Worm (Caenorhabditis elegans) whole organism, L1 larva: ENCODE measurements around the gene atz-1.

Source experiments
- C04F5.9 ChIP-seq: sonication (generic microtip); optimal IDR thresholded peaks from 2 replicates; lab custom pipeline; 2016; ENCODE audit warnings: missing genetic modification characterization, missing compliant biosample characterization
- C16A3.4 ChIP-seq: fragments of 150-350 bp; optimal IDR thresholded peaks from 2 replicates; lab custom pipeline; 2014; ENCODE audit warnings: missing biosample characterization, missing genetic modification characterization
- F16B12.6 ChIP-seq: fragments of 150-350 bp; optimal IDR thresholded peaks from 2 replicates; lab custom pipeline; 2014; ENCODE audit warnings: missing biosample characterization, missing genetic modification characterization
- aha-1 ChIP-seq: fragments of 150-350 bp; optimal IDR thresholded peaks from 2 replicates; lab custom pipeline; 2014; ENCODE audit warnings: missing biosample characterization, missing genetic modification characterization
- alr-1 ChIP-seq: fragments of 200-800 bp; sonication (Bioruptor generic); optimal IDR thresholded peaks from 2 replicates; lab custom pipeline; 2018; ENCODE audit warnings: borderline replicate concordance, mild to moderate bottlenecking, missing genetic modification characterization, missing compliant biosample characterization
- ama-1 ChIP-seq: fragments of 150-350 bp; optimal IDR thresholded peaks from 2 replicates; lab custom pipeline; 2014
- blmp-1 ChIP-seq: fragments of 150-350 bp; optimal IDR thresholded peaks from 2 replicates; lab custom pipeline; 2014; ENCODE audit warnings: missing biosample characterization, missing genetic modification characterization
- ceh-8 ChIP-seq: fragments of 200-800 bp; sonication (Bioruptor generic); optimal IDR thresholded peaks from 2 replicates; lab custom pipeline; 2018; ENCODE audit warnings: mild to moderate bottlenecking, missing genetic modification characterization, moderate library complexity, missing compliant biosample characterization
- ces-1 ChIP-seq: fragments of 150-350 bp; optimal IDR thresholded peaks from 2 replicates; lab custom pipeline; 2014; ENCODE audit warnings: missing biosample characterization, missing genetic modification reagents, missing genetic modification characterization
- dpl-1 ChIP-seq, 3 experiments: fragments of 150-350 bp in 2 of 3; sonication (generic microtip) in 1 of 3; optimal IDR thresholded peaks; 2 replicates each; lab custom pipeline; 2014 to 2017; ENCODE audit warnings: missing biosample characterization in 3 of 3, missing genetic modification characterization in 3 of 3, missing genetic modification reagents in 3 of 3
- efl-1 ChIP-seq, 4 experiments: fragments of 150-350 bp; optimal IDR thresholded peaks in 3 of 4; peaks in 1 of 4; 1 replicate in 1 of 4; 2 replicates in 3 of 4; lab custom pipeline; 2014; ENCODE audit warnings: missing biosample characterization in 2 of 4, missing genetic modification characterization in 2 of 4, missing genetic modification reagents in 2 of 4
- egl-27 ChIP-seq, 2 experiments: fragments of 150-350 bp in 1 of 2; sonication (generic microtip); optimal IDR thresholded peaks; 3 replicates each; lab custom pipeline; 2017 to 2018; ENCODE audit warnings: missing biosample characterization in 2 of 2, missing genetic modification characterization in 2 of 2, missing genetic modification reagents in 2 of 2
- elt-3 ChIP-seq, 6 experiments: fragments of 150-350 bp in 1 of 6; sonication (generic microtip); optimal IDR thresholded peaks; 2 replicates each; lab custom pipeline; 2017 to 2018; ENCODE audit warnings: missing biosample characterization in 6 of 6, missing genetic modification characterization in 6 of 6, inconsistent platforms in 1 of 6
- fkh-4 ChIP-seq: sonication (generic microtip); optimal IDR thresholded peaks from 2 replicates; lab custom pipeline; 2016; ENCODE audit warnings: missing compliant biosample characterization, missing genetic modification characterization, borderline replicate concordance
- hlh-17 ChIP-seq: fragments of 200-800 bp; sonication (Bioruptor generic); optimal IDR thresholded peaks from 2 replicates; lab custom pipeline; 2018; ENCODE audit warnings: missing genetic modification characterization, mild to moderate bottlenecking, missing compliant biosample characterization, moderate library complexity, borderline replicate concordance
- hlh-4 ChIP-seq: sonication (generic microtip); optimal IDR thresholded peaks from 2 replicates; lab custom pipeline; 2016; ENCODE audit warnings: mild to moderate bottlenecking, missing genetic modification characterization, missing compliant biosample characterization
- hpl-2 ChIP-seq: fragments of 150-350 bp; optimal IDR thresholded peaks from 2 replicates; lab custom pipeline; 2014; ENCODE audit warnings: missing biosample characterization, missing genetic modification reagents, missing genetic modification characterization
- lin-13 ChIP-seq: fragments of 150-350 bp; optimal IDR thresholded peaks from 2 replicates; lab custom pipeline; 2014; ENCODE audit warnings: missing biosample characterization, missing genetic modification reagents, missing genetic modification characterization
- lin-14 ChIP-seq: fragments of 200-800 bp; sonication (Bioruptor generic); optimal IDR thresholded peaks from 2 replicates; lab custom pipeline; 2018; ENCODE audit warnings: mild to moderate bottlenecking, missing genetic modification characterization, moderate library complexity, missing compliant biosample characterization
- lin-35 ChIP-seq, 2 experiments: fragments of 150-350 bp; optimal IDR thresholded peaks; 2 replicates each; lab custom pipeline; 2014; ENCODE audit warnings: missing biosample characterization in 2 of 2, missing genetic modification characterization in 2 of 2, missing genetic modification reagents in 2 of 2
- lir-3 ChIP-seq: sonication (generic microtip); optimal IDR thresholded peaks from 2 replicates; lab custom pipeline; 2016; ENCODE audit warnings: mild to moderate bottlenecking, missing genetic modification characterization, moderate library complexity, missing compliant biosample characterization; ENCODE audit not compliant: poor library complexity
- lsy-2 ChIP-seq, 2 experiments: fragments of 150-350 bp; optimal IDR thresholded peaks; 2 replicates each; lab custom pipeline; 2014; ENCODE audit warnings: missing biosample characterization in 2 of 2, missing genetic modification characterization in 2 of 2
- mep-1 ChIP-seq: fragments of 150-350 bp; optimal IDR thresholded peaks from 2 replicates; lab custom pipeline; 2014; ENCODE audit warnings: missing biosample characterization, missing genetic modification characterization
- nhr-12 ChIP-seq: sonication (generic microtip); optimal IDR thresholded peaks from 2 replicates; lab custom pipeline; 2017; ENCODE audit warnings: missing biosample characterization, missing genetic modification characterization
- nhr-20 ChIP-seq: sonication (generic microtip); optimal IDR thresholded peaks from 2 replicates; lab custom pipeline; 2016; ENCODE audit warnings: mild to moderate bottlenecking, missing genetic modification characterization, missing compliant biosample characterization
- nhr-237 ChIP-seq: fragments of 150-350 bp; optimal IDR thresholded peaks from 2 replicates; lab custom pipeline; 2014; ENCODE audit warnings: missing biosample characterization, missing genetic modification characterization
- nhr-28 ChIP-seq: fragments of 150-350 bp; optimal IDR thresholded peaks from 2 replicates; lab custom pipeline; 2014; ENCODE audit warnings: missing biosample characterization, missing genetic modification characterization
- nhr-47 ChIP-seq: sonication (generic microtip); optimal IDR thresholded peaks from 2 replicates; lab custom pipeline; 2016; ENCODE audit warnings: mild to moderate bottlenecking, missing genetic modification characterization, moderate library complexity, missing compliant biosample characterization
- nhr-71 ChIP-seq: sonication (generic microtip); optimal IDR thresholded peaks from 2 replicates; lab custom pipeline; 2016; ENCODE audit warnings: mild to moderate bottlenecking, missing genetic modification characterization, moderate library complexity, missing compliant biosample characterization
- nhr-76 ChIP-seq: sonication (generic microtip); optimal IDR thresholded peaks from 2 replicates; lab custom pipeline; 2017; ENCODE audit warnings: missing biosample characterization, missing genetic modification characterization
- pax-3 ChIP-seq: fragments of 200-800 bp; sonication (Bioruptor generic); optimal IDR thresholded peaks from 2 replicates; lab custom pipeline; 2018; ENCODE audit warnings: mild to moderate bottlenecking, missing genetic modification characterization, moderate library complexity, missing compliant biosample characterization
- pqm-1 ChIP-seq: sonication (generic microtip); optimal IDR thresholded peaks from 3 replicates; lab custom pipeline; 2017; ENCODE audit warnings: missing biosample characterization, missing genetic modification characterization
- rnt-1 ChIP-seq: sonication (generic microtip); optimal IDR thresholded peaks from 2 replicates; lab custom pipeline; 2016; ENCODE audit warnings: mild to moderate bottlenecking, missing genetic modification characterization, moderate library complexity, missing compliant biosample characterization
- skn-1 ChIP-seq: fragments of 150-350 bp; optimal IDR thresholded peaks from 2 replicates; lab custom pipeline; 2014; ENCODE audit warnings: missing biosample characterization, missing genetic modification characterization
- sptf-1 ChIP-seq: fragments of 150-350 bp; optimal IDR thresholded peaks from 2 replicates; lab custom pipeline; 2014; ENCODE audit warnings: missing biosample characterization, missing genetic modification characterization
- swsn-7 ChIP-seq: sonication (generic microtip); optimal IDR thresholded peaks from 2 replicates; lab custom pipeline; 2016; ENCODE audit warnings: missing genetic modification characterization, missing compliant biosample characterization
- tbx-2 ChIP-seq: sonication (generic microtip); optimal IDR thresholded peaks from 2 replicates; lab custom pipeline; 2016; ENCODE audit warnings: missing genetic modification characterization, missing compliant biosample characterization
- tlp-1 ChIP-seq: fragments of 150-350 bp; optimal IDR thresholded peaks from 2 replicates; lab custom pipeline; 2014; ENCODE audit warnings: missing biosample characterization, missing genetic modification characterization
- unc-130 ChIP-seq: fragments of 150-350 bp; optimal IDR thresholded peaks from 2 replicates; lab custom pipeline; 2017; ENCODE audit warnings: missing biosample characterization, missing genetic modification characterization, inconsistent platforms
- unc-62 ChIP-seq: fragments of 150-350 bp; optimal IDR thresholded peaks from 2 replicates; lab custom pipeline; 2014; ENCODE audit warnings: missing biosample characterization, missing genetic modification reagents, missing genetic modification characterization
- xbp-1 ChIP-seq: sonication (generic microtip); optimal IDR thresholded peaks from 2 replicates; lab custom pipeline; 2016; ENCODE audit warnings: missing genetic modification characterization, missing compliant biosample characterization
- zip-4 ChIP-seq: fragments of 200-800 bp; sonication (Bioruptor generic); optimal IDR thresholded peaks from 2 replicates; lab custom pipeline; 2018; ENCODE audit warnings: mild to moderate bottlenecking, missing genetic modification characterization, moderate library complexity, missing compliant biosample characterization
- ztf-11 ChIP-seq, 2 experiments: sonication (generic microtip); optimal IDR thresholded peaks; 2 replicates each; lab custom pipeline; 2016 to 2017; ENCODE audit warnings: missing genetic modification characterization in 2 of 2, missing biosample characterization in 1 of 2, missing compliant biosample characterization in 1 of 2

The atz-1 gene

DNA sequence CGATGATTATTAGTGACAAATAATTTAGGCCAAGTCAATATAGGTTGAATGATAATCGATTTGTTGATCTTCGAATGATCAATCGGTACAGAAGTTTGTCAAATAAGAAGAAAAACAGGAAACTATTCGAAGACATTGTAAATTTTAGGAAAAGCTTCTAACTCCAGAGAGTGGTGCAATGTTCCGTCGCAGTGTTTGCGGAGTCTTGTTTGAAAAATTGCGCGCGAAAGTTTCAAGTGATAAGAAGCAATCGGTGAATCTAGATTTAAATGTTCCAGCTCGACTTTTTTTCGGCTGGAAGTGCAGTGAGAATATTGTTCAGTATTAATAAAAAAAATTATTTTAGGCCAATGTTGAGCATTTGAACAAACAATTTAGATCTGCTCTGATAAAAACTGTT lies 41.2 kb downstream of the atz-1 start:
- TF ChIP-seq nhr-12 (tag; lab: Kevin White, UChicago) (no peak), lin-13 (GFP tag; lab: Kevin White, UChicago) (no peak), lin-35 (GFP tag; optimal IDR thresholded peaks at IDR 0.05; lab: Kevin White, UChicago) (peak; percentile 74 to 82), lsy-2 (tag; optimal IDR thresholded peaks at IDR 0.05; lab: Kevin White, UChicago) (peak; percentile 25 to 43), F16B12.6 (tag; lab: Kevin White, UChicago) (peak; percentile 80), swsn-7 (tag; lab: Kevin White, UChicago) (peak; percentile 3), xbp-1 (tag; lab: Kevin White, UChicago) (no peak), tlp-1 (no peak), pqm-1 (no peak), mep-1 (tag; lab: Kevin White, UChicago) (peak; percentile 19), tbx-2 (tag; lab: Kevin White, UChicago) (no peak), unc-130 (no peak), fkh-4 (tag; lab: Kevin White, UChicago) (no peak), efl-1 (optimal IDR thresholded peaks at IDR 0.05; lab: Kevin White, UChicago) (peak; percentile 73 to 81), efl-1 (GFP tag; optimal IDR thresholded peaks at IDR 0.05 in 1 of 2; lab: Kevin White, UChicago) (peak; percentile 84 to 98), zip-4 (no peak), ztf-11 (tag; optimal IDR thresholded peaks at IDR 0.05; lab: Kevin White, UChicago) (no peak), dpl-1 (GFP tag; optimal IDR thresholded peaks at IDR 0.05; lab: Kevin White, UChicago) (peak; percentile 73 to 86 (median 85)), ama-1 (lab: Kevin White, UChicago) (no peak), nhr-71 (peak; percentile 21), unc-62 (no peak), C04F5.9 (tag; lab: Kevin White, UChicago) (no peak), pax-3 (no peak), hlh-4 (tag; lab: Kevin White, UChicago) (no peak), nhr-47 (peak; percentile 24), alr-1 (tag; lab: Kevin White, UChicago) (no peak), nhr-20 (tag; lab: Kevin White, UChicago) (no peak), nhr-76 (tag; lab: Kevin White, UChicago) (no peak), ces-1 (GFP tag; lab: Kevin White, UChicago) (no peak), rnt-1 (tag; lab: Kevin White, UChicago) (peak; percentile 26), skn-1 (tag; lab: Kevin White, UChicago) (no peak), egl-27 (tag; optimal IDR thresholded peaks at IDR 0.05; lab: Kevin White, UChicago) (no peak), aha-1 (tag; lab: Kevin White, UChicago) (no peak), lir-3 (tag; lab: Kevin White, UChicago) (no peak), nhr-28 (tag; lab: Kevin White, UChicago) (no peak), ceh-8 (GFP tag; lab: Kevin White, UChicago) (no peak), hpl-2 (no peak), blmp-1 (tag; lab: Kevin White, UChicago) (no peak), sptf-1 (tag; lab: Kevin White, UChicago) (no peak), hlh-17 (GFP tag; lab: Kevin White, UChicago) (no peak), nhr-237 (tag; lab: Kevin White, UChicago) (no peak), elt-3 (tag; optimal IDR thresholded peaks at IDR 0.05; lab: Kevin White, UChicago) (no peak)

DNA sequence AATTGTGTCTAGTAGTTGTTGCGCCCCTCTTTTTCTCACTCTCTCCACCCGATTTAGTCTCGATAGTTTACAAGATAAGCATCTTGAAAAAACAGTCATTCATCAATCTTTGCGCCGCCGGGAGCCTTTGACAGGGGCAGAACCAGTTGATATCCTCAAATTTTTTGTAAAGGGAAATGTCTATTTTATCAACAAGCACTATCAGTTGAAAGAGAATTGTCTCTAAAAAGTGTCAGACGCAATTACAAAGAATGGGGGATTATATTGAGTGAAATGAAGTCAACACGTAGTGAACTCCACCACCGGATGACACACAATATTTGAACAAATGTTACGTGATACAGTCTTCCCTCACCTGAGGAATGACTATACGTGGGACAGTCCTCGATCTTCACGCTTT lies 41.8 kb downstream of the atz-1 start:
- TF ChIP-seq blmp-1 (tag; lab: Kevin White, UChicago), result peak; percentile 12
- TF ChIP-seq C16A3.4 (tag; lab: Kevin White, UChicago), result no peak
- peak; percentile 16 for TF ChIP-seq lin-14 (GFP tag; lab: Kevin White, UChicago)
- TF ChIP-seq efl-1 (optimal IDR thresholded peaks at IDR 0.05; lab: Kevin White, UChicago), result no peak
- TF ChIP-seq efl-1 (GFP tag; optimal IDR thresholded peaks at IDR 0.05 in 1 of 2; lab: Kevin White, UChicago), result peak in 1 of 2 experiments; percentile 90
- TF ChIP-seq, all 84 proteins: peak for 3
